Worm (Caenorhabditis elegans): ENCODE measurements around the gene R09E10.6.
A peak's percentile ranks its signal among the peaks of the same experiment; 100 is the strongest.

Gene R09E10.6

DNA sequence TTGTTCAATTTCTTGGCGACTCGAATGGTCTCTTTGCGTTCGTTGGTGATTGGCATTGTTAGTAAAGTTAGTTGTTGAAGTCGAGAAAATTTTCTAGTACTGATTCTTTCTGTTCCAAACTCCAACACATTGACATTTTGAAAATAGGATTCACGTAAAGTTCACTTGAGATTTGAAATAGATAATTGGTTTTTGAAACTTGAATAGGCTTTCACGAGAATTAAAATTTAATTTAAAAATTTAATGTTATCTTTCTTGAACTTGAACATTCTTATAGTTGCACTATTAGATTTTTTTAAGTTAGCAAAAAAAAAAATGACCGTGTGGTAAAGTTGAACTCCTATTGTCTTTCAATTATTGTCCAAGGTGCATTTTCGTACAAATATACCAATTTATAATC is at the start of gene R09E10.6:
Gene R09E10.6, minus strand, starts transcription at position 101 of the 400 bp plus-strand sequence.
- TF ChIP-seq ztf-11 (tag; optimal IDR thresholded peaks at IDR 0.05) (no peak), mab-5 (tag; optimal IDR thresholded peaks at IDR 0.05) (no peak), hlh-1 (tag; optimal IDR thresholded peaks at IDR 0.05) (no peak), lin-13 (tag; optimal IDR thresholded peaks at IDR 0.05) (no peak), snpc-4 (tag; optimal IDR thresholded peaks at IDR 0.05) (no peak), ham-2 (GFP tag; optimal IDR thresholded peaks at IDR 0.05) (no peak), pha-4 (tag; optimal IDR thresholded peaks at IDR 0.05) (no peak), sem-2 (GFP tag; optimal IDR thresholded peaks at IDR 0.05) (no peak), ces-1 (GFP tag; optimal IDR thresholded peaks at IDR 0.05) (no peak), ceh-83 (GFP tag; optimal IDR thresholded peaks at IDR 0.05) (no peak), ceh-43 (GFP tag; optimal IDR thresholded peaks at IDR 0.05) (no peak)

DNA sequence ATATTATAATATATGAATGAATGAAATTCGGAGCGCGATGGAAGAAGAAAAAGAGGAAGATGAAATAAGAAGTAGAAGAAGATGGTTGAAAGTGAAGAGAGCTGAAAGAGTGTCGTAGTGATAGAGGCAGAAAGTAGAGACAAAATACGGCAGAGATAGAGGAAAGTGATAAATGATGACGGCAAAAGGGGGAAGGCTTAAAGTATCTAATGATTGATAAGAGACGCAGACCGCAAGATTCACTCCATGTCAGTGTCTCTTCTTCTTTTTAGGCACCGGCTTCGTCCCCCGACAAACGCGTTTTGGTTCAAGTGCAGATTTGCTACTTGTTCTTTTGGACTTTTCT is 48.4 kb upstream of the R09E10.6 start:
- TF ChIP-seq unc-120 (tag; optimal IDR thresholded peaks at IDR 0.05; ENCODE audit: poor library complexity, severe bottlenecking) (peak; percentile 55), ceh-83 (GFP tag; optimal IDR thresholded peaks at IDR 0.05) (no peak), unc-62 (GFP tag; optimal IDR thresholded peaks at IDR 0.05) (peak; percentile 77), lin-32 (GFP tag; optimal IDR thresholded peaks at IDR 0.05) (no peak), lsy-2 (tag; optimal IDR thresholded peaks at IDR 0.05) (no peak), nhr-28 (tag; optimal IDR thresholded peaks at IDR 0.05) (no peak), blmp-1 (tag; optimal IDR thresholded peaks at IDR 0.05) (peak; percentile 84), hlh-1 (tag; optimal IDR thresholded peaks at IDR 0.05) (no peak), elt-3 (tag; optimal IDR thresholded peaks at IDR 0.05) (peak; percentile 55), mab-5 (tag; optimal IDR thresholded peaks at IDR 0.05) (no peak), ham-2 (GFP tag; optimal IDR thresholded peaks at IDR 0.05) (peak; percentile 14)

DNA sequence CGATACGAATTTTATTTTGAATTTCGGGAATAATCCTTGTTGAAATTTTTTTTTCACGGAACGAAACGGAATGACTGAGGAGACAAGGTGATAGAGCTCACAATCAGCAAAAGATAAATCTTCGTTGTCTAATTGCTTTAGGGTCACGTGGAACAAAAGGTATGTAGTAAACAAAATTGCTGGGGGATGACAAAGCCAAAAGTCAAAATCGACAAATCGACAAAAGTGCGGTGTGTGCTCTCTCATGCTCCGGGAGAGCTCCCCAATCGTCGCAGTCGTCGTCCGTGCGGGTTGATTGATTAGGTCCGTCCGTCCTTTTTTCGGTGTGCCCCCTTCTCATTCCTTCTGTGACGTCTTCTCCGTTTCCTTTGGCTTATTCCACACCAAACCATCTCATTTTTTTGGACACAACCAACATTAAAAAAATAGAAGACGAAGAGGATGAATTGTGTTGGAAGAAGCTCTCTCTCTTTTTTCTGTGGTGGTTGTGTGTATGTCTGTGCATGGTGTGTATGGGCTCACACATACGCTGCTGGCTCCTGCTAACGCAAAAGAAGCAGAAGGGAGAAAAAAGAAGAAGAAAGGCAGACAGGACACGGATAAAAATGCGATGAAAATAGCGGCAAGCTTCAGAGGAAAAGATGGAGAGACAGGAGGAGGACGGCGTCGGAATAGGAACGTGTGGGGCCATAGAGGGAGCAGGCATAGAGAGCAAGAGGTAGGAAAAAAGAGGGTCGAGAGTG is 47.9 kb upstream of the R09E10.6 start:
- TF ChIP-seq ceh-39 (tag; optimal IDR thresholded peaks at IDR 0.05) (no peak), ces-1 (GFP tag; optimal IDR thresholded peaks at IDR 0.05) (peak; percentile 14)

DNA sequence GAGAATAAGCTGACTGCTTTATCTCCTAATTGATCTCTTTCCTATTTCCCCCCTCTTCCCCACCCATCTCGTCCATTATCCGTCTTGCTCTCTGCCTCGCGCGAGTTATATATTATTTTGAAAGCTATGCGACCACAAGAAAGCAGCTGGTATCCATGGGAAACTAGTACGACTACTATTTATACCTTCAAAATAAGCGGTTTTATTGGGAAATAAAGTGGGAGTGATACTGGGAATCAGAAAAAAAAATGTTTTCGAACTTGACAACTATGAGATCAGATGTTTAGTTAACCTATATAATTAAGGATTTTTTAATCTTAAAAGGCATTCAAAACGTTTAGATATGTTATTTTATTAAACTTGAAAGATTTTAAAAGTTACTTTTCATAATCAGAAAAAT is 45.8 kb upstream of the R09E10.6 start:
- TF ChIP-seq cnd-1 (tag; optimal IDR thresholded peaks at IDR 0.05) (no peak), ceh-39 (tag; optimal IDR thresholded peaks at IDR 0.05) (no peak), nhr-2 (tag; optimal IDR thresholded peaks at IDR 0.05) (no peak)

DNA sequence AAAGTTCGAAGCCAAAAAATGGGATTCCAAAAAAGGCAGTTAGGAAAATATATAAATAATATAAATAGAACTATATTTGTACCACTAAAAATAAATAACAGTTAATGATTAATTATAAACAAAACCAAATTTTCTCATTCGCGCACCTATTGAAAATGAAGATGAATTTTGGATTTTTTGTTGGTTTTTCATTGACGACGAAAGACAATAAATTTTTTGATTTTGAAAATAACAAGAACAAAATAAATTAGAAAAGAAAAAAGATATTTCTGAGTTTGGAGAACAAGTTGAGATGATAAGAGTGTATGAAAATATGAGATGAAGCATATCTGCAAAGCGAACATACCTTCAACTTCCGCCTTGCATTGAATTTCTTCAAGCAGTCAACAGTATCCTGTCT is 43.4 kb upstream of the R09E10.6 start:
- TF ChIP-seq lin-32 (GFP tag; optimal IDR thresholded peaks at IDR 0.05), result no peak
- no peak for TF ChIP-seq lin-13 (tag; optimal IDR thresholded peaks at IDR 0.05)
- no peak for TF ChIP-seq ztf-11 (tag; optimal IDR thresholded peaks at IDR 0.05)
- TF ChIP-seq tbx-8 (GFP tag; optimal IDR thresholded peaks at IDR 0.05), result no peak
- no peak for TF ChIP-seq bed-3 (GFP tag; optimal IDR thresholded peaks at IDR 0.05)
- TF ChIP-seq unc-120 (tag; optimal IDR thresholded peaks at IDR 0.05; ENCODE audit: poor library complexity, severe bottlenecking), result no peak
- TF ChIP-seq mls-2 (tag; optimal IDR thresholded peaks at IDR 0.05), result no peak
- TF ChIP-seq ceh-39 (tag; optimal IDR thresholded peaks at IDR 0.05), result no peak
- TF ChIP-seq nhr-2 (tag; optimal IDR thresholded peaks at IDR 0.05), result no peak
- no peak for TF ChIP-seq cnd-1 (tag; optimal IDR thresholded peaks at IDR 0.05)
- no peak for TF ChIP-seq ceh-83 (GFP tag; optimal IDR thresholded peaks at IDR 0.05)
- TF ChIP-seq ceh-43 (GFP tag; optimal IDR thresholded peaks at IDR 0.05), result no peak
- no peak for TF ChIP-seq mep-1 (tag; optimal IDR thresholded peaks at IDR 0.05)
- no peak for TF ChIP-seq elt-1 (tag; optimal IDR thresholded peaks at IDR 0.05; ENCODE audit: borderline replicate concordance, insufficient read depth)
- no peak for TF ChIP-seq unc-39 (tag; optimal IDR thresholded peaks at IDR 0.05)
- no peak for TF ChIP-seq drap-1 (GFP tag; optimal IDR thresholded peaks at IDR 0.05)
- no peak for TF ChIP-seq sptf-1 (tag; optimal IDR thresholded peaks at IDR 0.05)
- no peak for TF ChIP-seq zip-8 (tag; optimal IDR thresholded peaks at IDR 0.05)
- TF ChIP-seq nhr-12 (tag; optimal IDR thresholded peaks at IDR 0.05), result no peak
- TF ChIP-seq lsy-2 (tag; optimal IDR thresholded peaks at IDR 0.05), result no peak

Measured in whole organism, mixed stage, embryonic.